Worm (Caenorhabditis elegans): Measurements from ENCODE around the gene Y71H2AM.29.

Y71H2AM.29 gene

ce11 chrIII:2805084-2805483, 27.5 kb upstream of the Y71H2AM.29 start, which contains the start of gene Y71H2AM.3:
TSS of gene Y71H2AM.3 (plus strand) at chrIII:2805430.
- TF ChIP-seq tab-1 (GFP tag; IDR thresholded peaks at IDR 0.05) (no peak), klf-2 (GFP tag; conservative IDR thresholded peaks at IDR 0.05) (no peak), med-1 (GFP tag; optimal IDR thresholded peaks at IDR 0.05; ENCODE audit: insufficient read depth) (no peak), ztf-29 (GFP tag; IDR thresholded peaks at IDR 0.05) (no peak), flt-1 (GFP tag; IDR thresholded peaks at IDR 0.05) (no peak), ztf-23 (GFP tag; IDR thresholded peaks at IDR 0.05) (no peak), cog-1 (tag; optimal IDR thresholded peaks at IDR 0.05) (no peak), ref-1 (GFP tag; conservative IDR thresholded peaks at IDR 0.05) (no peak), T22C8.4 (GFP tag; IDR thresholded peaks at IDR 0.05) (no peak)

- no peak for TF ChIP-seq klf-2 (GFP tag; conservative IDR thresholded peaks at IDR 0.05)
Measured at ce11 chrIII:2811410-2811809, 21.2 kb upstream of the Y71H2AM.29 start.

DNA sequence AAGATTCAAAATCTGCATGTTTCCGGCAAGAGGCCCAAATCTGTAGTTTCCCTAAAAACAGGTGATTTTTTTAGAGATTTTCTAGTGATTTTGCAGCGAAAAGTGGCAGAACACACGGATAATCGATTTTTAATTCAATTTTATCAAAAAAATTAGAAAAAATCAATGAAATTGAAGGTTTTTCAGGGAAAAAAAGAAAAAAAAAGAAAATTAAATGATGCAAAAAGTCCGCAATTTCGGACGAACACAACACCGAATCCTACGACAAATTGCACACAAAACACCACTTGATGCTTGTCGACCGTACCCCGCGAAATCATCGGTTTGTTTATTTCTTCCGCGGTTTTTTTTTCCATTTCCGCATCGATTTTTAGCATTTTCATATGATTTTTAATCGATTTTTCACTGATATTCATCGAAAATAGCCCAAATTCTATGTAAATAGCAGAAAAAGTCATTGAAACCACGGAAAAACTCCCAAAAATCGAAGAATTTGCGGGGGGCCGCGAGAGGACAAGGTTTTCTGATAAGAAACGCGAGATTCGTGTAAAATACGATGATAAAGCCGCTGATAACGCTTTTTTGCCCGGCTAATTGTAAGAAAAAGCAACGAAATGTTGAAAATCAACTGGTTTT, 17.5 kb upstream of the Y71H2AM.29 start, which contains the start of gene tufm-1:
Gene tufm-1, minus strand, starts transcription at position 51 of the 636 bp plus-strand sequence.
- TF ChIP-seq klf-2 (GFP tag; conservative IDR thresholded peaks at IDR 0.05): no peak
- no peak for TF ChIP-seq cog-1 (tag; optimal IDR thresholded peaks at IDR 0.05)

ce11 chrIII:2816205-2816923, 16.2 kb upstream of the Y71H2AM.29 start:
- TF ChIP-seq cog-1 (tag; optimal IDR thresholded peaks at IDR 0.05) (no peak), ztf-23 (GFP tag; IDR thresholded peaks at IDR 0.05) (no peak), tab-1 (GFP tag; IDR thresholded peaks at IDR 0.05) (no peak)

DNA sequence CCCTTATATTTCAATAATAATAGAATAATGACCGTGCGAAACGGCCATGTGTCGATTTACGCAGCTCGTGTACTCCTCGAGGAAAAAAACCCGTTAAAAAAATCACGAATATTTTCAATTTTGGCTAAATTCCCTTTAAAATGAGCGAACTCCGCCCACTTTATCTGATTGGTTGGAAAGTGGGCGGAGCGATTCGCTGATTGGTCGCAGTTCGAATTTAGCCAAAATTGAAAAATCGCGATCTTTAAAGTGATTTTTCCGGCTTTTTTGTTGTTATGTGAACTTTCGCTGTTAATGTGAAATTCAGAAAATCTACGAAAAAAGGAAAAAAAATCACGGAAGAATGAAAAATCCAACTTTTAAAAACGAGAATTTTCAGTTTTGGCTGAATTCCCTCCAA, 14.7 kb upstream of the Y71H2AM.29 start:
- TF ChIP-seq klf-2 (GFP tag; conservative IDR thresholded peaks at IDR 0.05): no peak
- no peak for TF ChIP-seq T22C8.4 (GFP tag; IDR thresholded peaks at IDR 0.05)
- TF ChIP-seq ref-1 (GFP tag; conservative IDR thresholded peaks at IDR 0.05): no peak
- no peak for TF ChIP-seq tab-1 (GFP tag; IDR thresholded peaks at IDR 0.05)
- TF ChIP-seq ztf-23 (GFP tag; IDR thresholded peaks at IDR 0.05): no peak
- no peak for TF ChIP-seq ztf-29 (GFP tag; IDR thresholded peaks at IDR 0.05)
- no peak for TF ChIP-seq flt-1 (GFP tag; IDR thresholded peaks at IDR 0.05)
- TF ChIP-seq med-1 (GFP tag; optimal IDR thresholded peaks at IDR 0.05; ENCODE audit: insufficient read depth): no peak
- TF ChIP-seq cog-1 (tag; optimal IDR thresholded peaks at IDR 0.05): no peak

DNA sequence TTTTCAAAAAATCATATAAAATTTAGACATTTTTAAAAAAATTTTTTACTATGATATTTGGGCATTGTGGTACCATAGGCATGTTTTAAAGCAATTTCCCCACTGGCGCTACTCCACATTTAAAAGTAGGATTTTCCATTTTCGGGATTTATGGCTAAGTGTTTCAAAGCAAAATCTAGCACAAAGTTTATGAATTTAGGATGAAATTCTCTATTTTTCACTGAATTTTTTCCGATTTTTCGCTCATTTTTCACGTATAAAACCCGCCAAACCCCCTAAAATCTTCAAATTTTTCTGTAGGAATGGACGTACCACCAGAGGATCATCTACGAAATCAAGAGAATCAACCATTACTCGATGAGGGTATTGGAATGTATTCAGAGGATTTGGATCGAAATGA, 13.6 kb upstream of the Y71H2AM.29 start, which contains the start of gene pipp-4P:
Gene pipp-4P, plus strand, starts transcription at position 301 of the 400 bp plus-strand sequence.
- TF ChIP-seq klf-2 (GFP tag; conservative IDR thresholded peaks at IDR 0.05): no peak
- TF ChIP-seq tab-1 (GFP tag; IDR thresholded peaks at IDR 0.05): no peak
- TF ChIP-seq ztf-29 (GFP tag; IDR thresholded peaks at IDR 0.05): no peak
- no peak for TF ChIP-seq flt-1 (GFP tag; IDR thresholded peaks at IDR 0.05)
- TF ChIP-seq med-1 (GFP tag; optimal IDR thresholded peaks at IDR 0.05; ENCODE audit: insufficient read depth): no peak
- TF ChIP-seq T22C8.4 (GFP tag; IDR thresholded peaks at IDR 0.05): no peak
- no peak for TF ChIP-seq ref-1 (GFP tag; conservative IDR thresholded peaks at IDR 0.05)
- no peak for TF ChIP-seq ztf-23 (GFP tag; IDR thresholded peaks at IDR 0.05)
- no peak for TF ChIP-seq cog-1 (tag; optimal IDR thresholded peaks at IDR 0.05)

DNA sequence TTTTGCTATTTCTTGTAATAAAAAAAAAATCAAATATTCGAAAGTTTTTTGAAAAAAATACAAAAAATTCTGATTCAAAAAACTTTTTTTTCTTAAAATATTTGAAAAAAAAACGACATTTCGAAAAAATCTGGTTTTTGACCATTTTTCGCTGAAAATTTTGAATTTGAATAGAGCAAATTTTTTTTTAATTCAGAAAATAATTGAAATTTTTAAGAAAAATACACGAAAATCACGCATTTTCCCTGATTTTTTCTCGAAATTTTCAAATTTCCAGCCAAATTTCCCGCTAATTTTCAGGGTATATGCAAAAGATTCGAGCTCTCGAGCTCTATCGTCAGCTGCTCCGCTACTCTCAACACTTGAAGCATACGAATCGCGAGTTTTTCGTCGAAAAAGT, 5.8 kb upstream of the Y71H2AM.29 start, which contains the start of gene Y71H2AM.1:
Gene Y71H2AM.1, plus strand, starts transcription at position 301 of the 400 bp plus-strand sequence.
- TF ChIP-seq ref-1 (GFP tag; conservative IDR thresholded peaks at IDR 0.05) (no peak), cog-1 (tag; optimal IDR thresholded peaks at IDR 0.05) (no peak), T22C8.4 (GFP tag; IDR thresholded peaks at IDR 0.05) (no peak), ztf-29 (GFP tag; IDR thresholded peaks at IDR 0.05) (no peak), ztf-23 (GFP tag; IDR thresholded peaks at IDR 0.05) (no peak), klf-2 (GFP tag; conservative IDR thresholded peaks at IDR 0.05) (no peak), med-1 (GFP tag; optimal IDR thresholded peaks at IDR 0.05; ENCODE audit: insufficient read depth) (no peak), flt-1 (GFP tag; IDR thresholded peaks at IDR 0.05) (no peak), tab-1 (GFP tag; IDR thresholded peaks at IDR 0.05) (no peak)

DNA sequence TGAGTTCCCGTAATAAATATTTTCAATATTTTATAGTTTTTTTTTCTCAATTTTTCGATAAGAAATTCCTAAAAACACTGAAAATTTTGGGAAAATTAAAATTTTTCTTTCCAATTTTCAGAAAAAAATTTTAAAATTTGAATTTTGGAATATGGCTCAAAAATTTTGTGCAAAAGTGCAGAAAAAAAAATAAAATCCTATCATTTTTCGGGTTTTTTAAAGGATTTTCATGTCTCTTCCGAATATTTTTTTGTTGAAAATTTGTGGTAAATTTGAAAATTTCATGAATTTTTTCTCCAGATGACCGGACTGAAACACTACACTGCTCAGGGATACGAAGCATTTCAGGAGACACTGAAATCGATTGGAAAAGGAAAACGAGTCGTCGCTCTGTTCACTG, 1.8 kb downstream of the Y71H2AM.29 start, which contains the start of gene txdc-17:
Gene txdc-17, plus strand, starts transcription at position 301 of the 400 bp plus-strand sequence.
- TF ChIP-seq med-1 (GFP tag; optimal IDR thresholded peaks at IDR 0.05; ENCODE audit: insufficient read depth) (no peak), flt-1 (GFP tag; IDR thresholded peaks at IDR 0.05) (no peak), klf-2 (GFP tag; conservative IDR thresholded peaks at IDR 0.05) (no peak), ztf-29 (GFP tag; IDR thresholded peaks at IDR 0.05) (no peak), tab-1 (GFP tag; IDR thresholded peaks at IDR 0.05) (no peak), T22C8.4 (GFP tag; IDR thresholded peaks at IDR 0.05) (no peak), ztf-23 (GFP tag; IDR thresholded peaks at IDR 0.05) (no peak), ref-1 (GFP tag; conservative IDR thresholded peaks at IDR 0.05) (no peak), cog-1 (tag; optimal IDR thresholded peaks at IDR 0.05) (no peak)

DNA sequence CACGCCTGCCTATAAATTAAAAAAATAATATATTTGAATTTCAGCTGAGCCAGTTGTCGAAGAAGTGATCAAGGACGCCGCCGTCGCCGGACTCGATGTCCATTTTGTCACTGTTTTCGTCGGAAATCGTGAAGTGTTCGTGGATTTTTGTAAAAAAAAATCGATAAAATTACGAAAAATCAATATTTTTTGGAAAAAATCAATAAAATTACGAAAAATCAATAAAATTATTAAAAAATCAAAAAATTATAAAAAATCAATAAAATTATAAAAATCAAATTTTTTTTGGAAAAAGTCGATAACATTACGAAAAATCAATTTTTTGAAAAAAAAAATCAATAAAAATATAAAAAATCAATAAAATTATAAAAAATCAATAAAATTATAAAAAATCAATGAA, 2.4 kb downstream of the Y71H2AM.29 start:
- TF ChIP-seq T22C8.4 (GFP tag; IDR thresholded peaks at IDR 0.05) (peak; percentile 77), flt-1 (GFP tag; IDR thresholded peaks at IDR 0.05) (no peak)

ce11 chrIII:2836339-2836738, 3.8 kb downstream of the Y71H2AM.29 start, which contains the start of gene josd-1:
TSS of gene josd-1 (plus strand) at chrIII:2836639.
- TF ChIP-seq T22C8.4 (GFP tag; IDR thresholded peaks at IDR 0.05) (no peak; the same call in 1 of the 2 replicates), med-1 (GFP tag; optimal IDR thresholded peaks at IDR 0.05; ENCODE audit: insufficient read depth) (no peak), cog-1 (tag; optimal IDR thresholded peaks at IDR 0.05) (no peak), ztf-23 (GFP tag; IDR thresholded peaks at IDR 0.05) (no peak), flt-1 (GFP tag; IDR thresholded peaks at IDR 0.05) (no peak), klf-2 (GFP tag; conservative IDR thresholded peaks at IDR 0.05) (no peak), ztf-29 (GFP tag; IDR thresholded peaks at IDR 0.05) (no peak), ref-1 (GFP tag; conservative IDR thresholded peaks at IDR 0.05) (no peak), tab-1 (GFP tag; IDR thresholded peaks at IDR 0.05) (no peak)
